Fruit fly (Drosophila melanogaster) whole organism, embryonic: Measurements from ENCODE around the gene CG10725.

ENCODE experiments used
- Atf-2 ChIP-seq: fragments of 200-800 bp; sonication (Bioruptor generic); optimal IDR thresholded peaks from 2 replicates; lab custom pipeline; 2016; ENCODE audit warnings: missing biosample characterization, missing genetic modification characterization
- Bgb ChIP-seq: fragments of 200-800 bp; sonication (Bioruptor generic); IDR thresholded peaks from 2 replicates; pipeline ENCODE4 v1.3.6; 2022; ENCODE audit warnings: missing biosample characterization, missing genetic modification characterization; ENCODE audit not compliant: partially characterized antibody
- CG10431 ChIP-seq: fragments of 200-800 bp; sonication (Bioruptor generic); optimal IDR thresholded peaks from 3 replicates; lab custom pipeline; 2018; ENCODE audit warnings: missing biosample characterization, mild to moderate bottlenecking, missing genetic modification characterization
- CG10565 ChIP-seq: fragments of 200-800 bp; sonication (Bioruptor generic); optimal IDR thresholded peaks from 3 replicates; lab custom pipeline; 2016; ENCODE audit warnings: missing biosample characterization, mild to moderate bottlenecking, missing genetic modification characterization
- CG10959 ChIP-seq: fragments of 200-800 bp; sonication (Bioruptor generic); IDR thresholded peaks from 2 replicates; pipeline ENCODE4 v1.3.6; 2022; ENCODE audit warnings: missing biosample characterization, missing genetic modification characterization
- CG10979 ChIP-seq: fragments of 200-800 bp; sonication (Bioruptor generic); optimal IDR thresholded peaks from 2 replicates; lab custom pipeline; 2018; ENCODE audit warnings: missing biosample characterization, mild to moderate bottlenecking, missing genetic modification characterization, moderate library complexity
- CG12236 ChIP-seq: fragments of 200-800 bp; sonication (Bioruptor generic); optimal IDR thresholded peaks from 2 replicates; lab custom pipeline; 2016; ENCODE audit warnings: missing biosample characterization, missing genetic modification characterization
- CG14050 ChIP-seq: fragments of 200-800 bp; sonication (Bioruptor generic); IDR thresholded peaks from 3 replicates; pipeline ENCODE4 v1.3.6; 2022; ENCODE audit warnings: missing biosample characterization, missing genetic modification characterization
- CG14965 ChIP-seq: fragments of 200-800 bp; sonication (Bioruptor generic); optimal IDR thresholded peaks from 2 replicates; lab custom pipeline; 2016; ENCODE audit warnings: missing biosample characterization, missing genetic modification characterization, borderline replicate concordance
- CG15514 ChIP-seq: fragments of 200-800 bp; sonication (Bioruptor generic); optimal IDR thresholded peaks from 3 replicates; lab custom pipeline; 2017; ENCODE audit warnings: missing biosample characterization, missing genetic modification characterization, mild to moderate bottlenecking, moderate library complexity, missing genetic modification reagents
- CG1792 ChIP-seq: fragments of 200-800 bp; sonication (Bioruptor generic); optimal IDR thresholded peaks from 2 replicates; lab custom pipeline; 2016; ENCODE audit warnings: missing biosample characterization, missing genetic modification characterization
- CG18599 ChIP-seq: fragments of 200-800 bp; sonication (Bioruptor generic); optimal IDR thresholded peaks from 3 replicates; lab custom pipeline; 2017; ENCODE audit warnings: missing biosample characterization, missing genetic modification characterization, mild to moderate bottlenecking, moderate library complexity, missing genetic modification reagents
- CG2116 ChIP-seq: fragments of 200-800 bp; sonication (Bioruptor generic); optimal IDR thresholded peaks from 3 replicates; lab custom pipeline; 2018; ENCODE audit warnings: missing biosample characterization, mild to moderate bottlenecking, missing genetic modification characterization
- CG2889 ChIP-seq: fragments of 200-800 bp; sonication (Bioruptor generic); IDR thresholded peaks from 3 replicates; pipeline ENCODE4 v1.3.6; 2022; ENCODE audit warnings: missing biosample characterization, missing genetic modification characterization
- CG30403 ChIP-seq: fragments of 200-800 bp; sonication (Bioruptor generic); optimal IDR thresholded peaks from 3 replicates; lab custom pipeline; 2016; ENCODE audit warnings: missing biosample characterization, missing genetic modification characterization
- CG31224 ChIP-seq: fragments of 200-800 bp; sonication (Bioruptor generic); IDR thresholded peaks from 2 replicates; pipeline ENCODE4 v1.3.6; 2022; ENCODE audit warnings: missing biosample characterization, missing genetic modification characterization
- CG34422 ChIP-seq: fragments of 200-800 bp; sonication (Bioruptor generic); IDR thresholded peaks from 3 replicates; pipeline ENCODE4 v1.3.6; 2022; ENCODE audit warnings: missing biosample characterization, missing genetic modification characterization
- CG3838 ChIP-seq: fragments of 200-800 bp; sonication (Bioruptor generic); optimal IDR thresholded peaks from 3 replicates; lab custom pipeline; 2016; ENCODE audit warnings: missing biosample characterization, missing genetic modification characterization
- CG6689 ChIP-seq: fragments of 200-800 bp; sonication (Bioruptor generic); IDR thresholded peaks from 2 replicates; pipeline ENCODE4 v1.3.6; 2022; ENCODE audit warnings: missing biosample characterization, missing genetic modification characterization
- CG7745 ChIP-seq: fragments of 200-800 bp; sonication (Bioruptor generic); optimal IDR thresholded peaks from 2 replicates; lab custom pipeline; 2018; ENCODE audit warnings: missing biosample characterization, mild to moderate bottlenecking, missing genetic modification characterization, moderate library complexity
- CG7786 ChIP-seq: fragments of 200-800 bp; sonication (Bioruptor generic); optimal IDR thresholded peaks from 2 replicates; lab custom pipeline; 2016; ENCODE audit warnings: missing biosample characterization, missing genetic modification characterization
- CG8281 ChIP-seq: fragments of 200-800 bp; sonication (Bioruptor generic); optimal IDR thresholded peaks from 2 replicates; lab custom pipeline; 2018; ENCODE audit warnings: missing biosample characterization, mild to moderate bottlenecking, missing genetic modification characterization, moderate library complexity
- CTCF ChIP-seq: fragments of 200-800 bp; sonication (Bioruptor generic); optimal IDR thresholded peaks from 2 replicates; lab custom pipeline; 2017; ENCODE audit warnings: missing biosample characterization, mild to moderate bottlenecking, missing genetic modification characterization, moderate library complexity
- Dbx ChIP-seq: fragments of 200-800 bp; sonication (Bioruptor generic); IDR thresholded peaks from 3 replicates; pipeline ENCODE4 v1.3.6; 2022; ENCODE audit warnings: missing biosample characterization, missing genetic modification characterization
- Gug ChIP-seq: fragments of 200-800 bp; sonication (Bioruptor generic); IDR thresholded peaks from 4 replicates; pipeline ENCODE4 v1.3.6; 2022; ENCODE audit warnings: missing biosample characterization, missing genetic modification characterization
- Hmx ChIP-seq: fragments of 200-800 bp; sonication (Bioruptor generic); optimal IDR thresholded peaks from 2 replicates; lab custom pipeline; 2016; ENCODE audit warnings: missing biosample characterization, missing genetic modification characterization
- MTF-1 ChIP-seq: fragments of 200-800 bp; sonication (Bioruptor generic); optimal IDR thresholded peaks from 2 replicates; lab custom pipeline; 2018; ENCODE audit warnings: missing biosample characterization, mild to moderate bottlenecking, missing genetic modification characterization, borderline replicate concordance
- Mrtf ChIP-seq: fragments of 200-800 bp; sonication (Bioruptor generic); IDR thresholded peaks from 3 replicates; pipeline ENCODE4 v1.3.6; 2022; ENCODE audit warnings: missing biosample characterization, missing genetic modification characterization
- PHDP ChIP-seq: fragments of 200-800 bp; sonication (Bioruptor generic); optimal IDR thresholded peaks from 3 replicates; lab custom pipeline; 2018; ENCODE audit warnings: missing biosample characterization, mild to moderate bottlenecking, missing genetic modification characterization, moderate library complexity
- Scr ChIP-seq: fragments of 200-800 bp; sonication (Bioruptor generic); IDR thresholded peaks from 2 replicates; pipeline ENCODE4 v1.3.6; 2022; ENCODE audit warnings: missing biosample characterization, missing genetic modification characterization; ENCODE audit not compliant: partially characterized antibody
- abd-A ChIP-seq: fragments of 200-800 bp; sonication (Bioruptor generic); optimal IDR thresholded peaks from 3 replicates; lab custom pipeline; 2019; ENCODE audit warnings: missing biosample characterization, mild to moderate bottlenecking, missing genetic modification characterization, moderate library complexity
- bab2 ChIP-seq: fragments of 200-800 bp; sonication (Bioruptor generic); optimal IDR thresholded peaks from 2 replicates; lab custom pipeline; 2016; ENCODE audit warnings: missing biosample characterization, missing genetic modification characterization
- crp ChIP-seq, 2 experiments: fragments of 200-800 bp; sonication (Bioruptor generic); optimal IDR thresholded peaks; 2 replicates in 1 of 2; 3 replicates in 1 of 2; lab custom pipeline; 2017; ENCODE audit warnings: missing biosample characterization in 2 of 2, missing genetic modification characterization in 2 of 2, mild to moderate bottlenecking in 1 of 2, moderate library complexity in 1 of 2
- disco-r ChIP-seq: fragments of 200-800 bp; sonication (Bioruptor generic); optimal IDR thresholded peaks from 2 replicates; lab custom pipeline; 2016; ENCODE audit warnings: missing biosample characterization, missing genetic modification characterization
- gcm2 ChIP-seq: fragments of 200-800 bp; sonication (Bioruptor generic); optimal IDR thresholded peaks from 2 replicates; lab custom pipeline; 2016; ENCODE audit warnings: missing biosample characterization, missing genetic modification characterization
- grau ChIP-seq: fragments of 200-800 bp; optimal IDR thresholded peaks from 3 replicates; lab custom pipeline; 2019; ENCODE audit warnings: missing biosample characterization, mild to moderate bottlenecking, missing genetic modification characterization, moderate library complexity
- hbn ChIP-seq: fragments of 200-800 bp; sonication (Bioruptor generic); IDR thresholded peaks from 2 replicates; pipeline ENCODE4 v1.3.6; 2022; ENCODE audit warnings: missing biosample characterization, missing genetic modification characterization; ENCODE audit not compliant: partially characterized antibody
- her ChIP-seq: fragments of 200-800 bp; sonication (Bioruptor generic); optimal IDR thresholded peaks from 2 replicates; lab custom pipeline; 2016; ENCODE audit warnings: missing biosample characterization, missing genetic modification characterization
- hth ChIP-seq: fragments of >200 bp; optimal IDR thresholded peaks from 2 replicates; lab custom pipeline; 2017; ENCODE audit warnings: inconsistent platforms
- jumu ChIP-seq: fragments of 200-800 bp; sonication (Bioruptor generic); optimal IDR thresholded peaks from 3 replicates; lab custom pipeline; 2016; ENCODE audit warnings: missing biosample characterization, missing genetic modification characterization
- klu ChIP-seq: fragments of 200-800 bp; sonication (Bioruptor generic); IDR thresholded peaks from 2 replicates; pipeline ENCODE4 v1.3.6; 2022; ENCODE audit warnings: missing biosample characterization, missing genetic modification characterization
- nom ChIP-seq: fragments of 200-800 bp; sonication (Bioruptor generic); optimal IDR thresholded peaks from 2 replicates; lab custom pipeline; 2017; ENCODE audit warnings: missing biosample characterization, missing genetic modification characterization, mild to moderate bottlenecking, moderate library complexity, missing genetic modification reagents
- oc ChIP-seq: fragments of 200-800 bp; sonication (Bioruptor generic); optimal IDR thresholded peaks from 2 replicates; lab custom pipeline; 2018; ENCODE audit warnings: missing biosample characterization, mild to moderate bottlenecking, missing genetic modification characterization, moderate library complexity
- p53 ChIP-seq: fragments of 200-800 bp; sonication (Bioruptor generic); optimal IDR thresholded peaks from 2 replicates; lab custom pipeline; 2016; ENCODE audit warnings: missing biosample characterization, missing genetic modification characterization
- pho ChIP-seq: fragments of 200-800 bp; sonication (Bioruptor generic); optimal IDR thresholded peaks from 2 replicates; lab custom pipeline; 2016; ENCODE audit warnings: missing biosample characterization, missing genetic modification characterization
- pita ChIP-seq: fragments of 200-800 bp; sonication (Bioruptor generic); optimal IDR thresholded peaks from 2 replicates; lab custom pipeline; 2017; ENCODE audit warnings: missing biosample characterization, mild to moderate bottlenecking, missing genetic modification characterization
- rib ChIP-seq: fragments of 200-800 bp; sonication (Bioruptor generic); IDR thresholded peaks from 2 replicates; pipeline ENCODE4 v1.3.6; 2022; ENCODE audit warnings: missing biosample characterization, missing genetic modification characterization
- sens ChIP-seq: fragments of 200-800 bp; sonication (Bioruptor generic); peaks from one replicate; lab custom pipeline; 2016; ENCODE audit warnings: missing biosample characterization, missing genetic modification characterization
- sim ChIP-seq: fragments of 200-800 bp; sonication (Bioruptor generic); IDR thresholded peaks from 2 replicates; pipeline ENCODE4 v1.3.6; 2022; ENCODE audit warnings: missing biosample characterization, missing genetic modification characterization
- slbo ChIP-seq: fragments of 200-800 bp; sonication (Bioruptor generic); IDR thresholded peaks from 2 replicates; pipeline ENCODE4 v1.3.6; 2022; ENCODE audit warnings: missing biosample characterization, missing genetic modification characterization
- vnd ChIP-seq: fragments of 200-800 bp; sonication (Bioruptor generic); IDR thresholded peaks from 3 replicates; pipeline ENCODE4 v1.3.6; 2022; ENCODE audit warnings: missing biosample characterization, missing genetic modification characterization; ENCODE audit not compliant: partially characterized antibody

CG10725 gene

DNA sequence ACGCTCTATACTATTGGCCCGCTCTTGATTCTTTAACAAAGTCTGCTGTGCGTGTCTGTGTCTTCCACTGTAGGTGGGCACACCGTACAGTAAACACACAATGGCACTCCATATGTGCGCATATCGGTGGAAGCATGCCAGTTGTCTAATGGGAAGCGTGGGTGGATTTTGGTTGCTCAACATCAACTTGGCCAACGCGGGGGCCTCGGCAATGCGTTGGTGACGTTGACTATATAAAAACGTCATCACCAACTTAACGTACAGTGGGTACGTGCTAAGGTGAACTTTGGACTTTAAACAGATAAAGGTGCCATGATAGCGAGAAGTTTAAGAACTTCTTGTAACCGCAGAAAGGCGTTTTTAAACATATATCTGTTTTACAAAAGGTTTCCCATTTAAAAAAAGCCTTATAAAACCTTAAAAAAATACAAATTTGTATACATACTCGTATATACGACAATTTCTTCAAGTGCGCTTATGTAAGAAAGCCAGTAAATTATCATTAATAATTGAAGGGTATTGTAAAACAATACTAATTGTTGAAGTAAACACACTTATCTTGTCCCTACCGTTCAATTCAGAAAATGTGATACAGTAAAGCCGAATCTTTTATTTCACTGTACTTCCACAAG is 42.0 kb downstream of the CG10725 start (continued):
- no peak for TF ChIP-seq CG3838 (GFP tag; lab: Kevin White, UChicago)
- TF ChIP-seq CG31224 (GFP tag; lab: Robert Waterston, UW): 0 out of 2 replicates have a peak, but pooled peaks have one; percentile 41
- TF ChIP-seq Dbx (GFP tag; lab: Robert Waterston, UW): 0 out of 3 replicates have a peak, but pooled peaks have one; percentile 23
- no peak for TF ChIP-seq CG12236 (GFP tag; lab: Kevin White, UChicago)
- no peak for TF ChIP-seq CG14050 (GFP tag; lab: Robert Waterston, UW)
- no peak for TF ChIP-seq CG7745 (tag; lab: Kevin White, UChicago)
- no peak for TF ChIP-seq sim (GFP tag; lab: Robert Waterston, UW)
- TF ChIP-seq disco-r (GFP tag; lab: Kevin White, UChicago): no peak
- no peak for TF ChIP-seq gcm2 (GFP tag; lab: Kevin White, UChicago)
- TF ChIP-seq CG18599 (GFP tag; lab: Kevin White, UChicago): peak; percentile 63
- TF ChIP-seq Atf-2 (GFP tag; lab: Kevin White, UChicago): no peak
- no peak for TF ChIP-seq hth (lab: Kevin White, UChicago)
- no peak for TF ChIP-seq MTF-1 (GFP tag; lab: Kevin White, UChicago)
- no peak for TF ChIP-seq Hmx (GFP tag; lab: Kevin White, UChicago)
- 0 out of 3 replicates have a peak, but pooled peaks have one; percentile 12 for TF ChIP-seq CG2889 (GFP tag; lab: Robert Waterston, UW)
- TF ChIP-seq PHDP: peak; percentile 44
- peak; percentile 88 for TF ChIP-seq sens (GFP tag; lab: Kevin White, UChicago)
- peak; percentile 92 for TF ChIP-seq grau
- no peak for TF ChIP-seq crp (GFP tag; optimal IDR thresholded peaks at IDR 0.05; lab: Kevin White, UChicago)
- TF ChIP-seq Bgb (GFP tag; lab: Robert Waterston, UW): no peak
- peak; percentile 69 for TF ChIP-seq slbo (GFP tag; lab: Robert Waterston, UW)
- TF ChIP-seq her (GFP tag; lab: Kevin White, UChicago): peak; percentile 31
- peak; percentile 31; the same call in 1 of the 3 replicates for TF ChIP-seq CG34422
- peak; percentile 42 for TF ChIP-seq pho (GFP tag; lab: Kevin White, UChicago)
- no peak for TF ChIP-seq hbn
- TF ChIP-seq p53 (GFP tag; lab: Kevin White, UChicago): no peak
- TF ChIP-seq klu (GFP tag; lab: Robert Waterston, UW): no peak
- TF ChIP-seq abd-A (tag; lab: Kevin White, UChicago): peak; percentile 19
- no peak for TF ChIP-seq CG10959 (GFP tag; lab: Robert Waterston, UW)
- no peak for TF ChIP-seq CTCF (GFP tag; lab: Kevin White, UChicago)
- TF ChIP-seq pita (GFP tag; lab: Kevin White, UChicago): no peak
- TF ChIP-seq CG10431 (GFP tag; lab: Kevin White, UChicago): no peak
- peak; percentile 55 for TF ChIP-seq CG30403 (GFP tag; lab: Kevin White, UChicago)
- no peak for TF ChIP-seq oc (tag; lab: Kevin White, UChicago)
- TF ChIP-seq nom (GFP tag; lab: Kevin White, UChicago): peak; percentile 6
- TF ChIP-seq vnd (GFP tag; lab: Robert Waterston, UW): no peak
- TF ChIP-seq jumu (GFP tag; lab: Kevin White, UChicago): no peak
- peak; percentile 40 for TF ChIP-seq CG15514 (GFP tag; lab: Kevin White, UChicago)
- TF ChIP-seq Scr (GFP tag; lab: Robert Waterston, UW): no peak
- no peak for TF ChIP-seq CG10565 (GFP tag; lab: Kevin White, UChicago)
- TF ChIP-seq CG2116 (GFP tag; lab: Kevin White, UChicago): peak; percentile 6
- no peak for TF ChIP-seq CG14965 (GFP tag; lab: Kevin White, UChicago)
- TF ChIP-seq bab2: peak; percentile 44
- no peak for TF ChIP-seq Mrtf
- no peak for TF ChIP-seq rib
- TF ChIP-seq CG6689: peak; percentile 38
- TF ChIP-seq CG1792 (GFP tag; lab: Kevin White, UChicago): no peak
- no peak for TF ChIP-seq CG10979 (tag; lab: Kevin White, UChicago)
- peak; percentile 19; the same call in 1 of the 4 replicates for TF ChIP-seq Gug
- TF ChIP-seq CG7786 (GFP tag; lab: Kevin White, UChicago): peak; percentile 63
- peak; percentile 0 for TF ChIP-seq CG8281 (tag; lab: Kevin White, UChicago)
